Worm (Caenorhabditis elegans) whole organism, L2 larva: ENCODE data around the gene Y37D8A.8.

Experiments
- C34F6.9 ChIP-seq: fragments of 150-350 bp; optimal IDR thresholded peaks from 2 replicates; lab custom pipeline; 2014; ENCODE audit warnings: missing biosample characterization, missing genetic modification characterization
- R02D3.7 ChIP-seq: fragments of 150-350 bp; optimal IDR thresholded peaks from 2 replicates; lab custom pipeline; 2014; ENCODE audit warnings: missing biosample characterization, missing genetic modification characterization
- aly-2 ChIP-seq: fragments of 150-350 bp; optimal IDR thresholded peaks from 2 replicates; lab custom pipeline; 2014; ENCODE audit warnings: missing biosample characterization, missing genetic modification characterization
- ama-1 ChIP-seq: fragments of 150-350 bp; optimal IDR thresholded peaks from 2 replicates; lab custom pipeline; 2018; ENCODE audit warnings: inconsistent platforms
- blmp-1 ChIP-seq: sonication (generic microtip); optimal IDR thresholded peaks from 2 replicates; lab custom pipeline; 2017; ENCODE audit warnings: missing genetic modification characterization, mild to moderate bottlenecking, missing compliant biosample characterization, antibody characterized with exemption, moderate library complexity; ENCODE audit not compliant: insufficient read depth
- crh-2 ChIP-seq: sonication (generic microtip); optimal IDR thresholded peaks from 2 replicates; lab custom pipeline; 2017; ENCODE audit warnings: missing biosample characterization, missing genetic modification characterization
- dmd-4 ChIP-seq: sonication (generic microtip); optimal IDR thresholded peaks from 2 replicates; lab custom pipeline; 2017; ENCODE audit warnings: missing biosample characterization, missing genetic modification characterization
- elt-3 ChIP-seq: sonication (generic microtip); optimal IDR thresholded peaks from 2 replicates; lab custom pipeline; 2017; ENCODE audit warnings: missing biosample characterization, missing genetic modification characterization
- fos-1 ChIP-seq: fragments of 150-350 bp; optimal IDR thresholded peaks from 2 replicates; lab custom pipeline; 2014; ENCODE audit warnings: missing biosample characterization, missing genetic modification characterization
- gmeb-1 ChIP-seq: fragments of 150-350 bp; optimal IDR thresholded peaks from 2 replicates; lab custom pipeline; 2014; ENCODE audit warnings: missing biosample characterization, missing genetic modification characterization
- lin-11 ChIP-seq: fragments of 150-350 bp; sonication (generic microtip); optimal IDR thresholded peaks from 2 replicates; lab custom pipeline; 2014; ENCODE audit warnings: missing biosample characterization, missing genetic modification characterization, inconsistent platforms, mixed read lengths
- lin-13 ChIP-seq: fragments of 150-350 bp; optimal IDR thresholded peaks from 2 replicates; lab custom pipeline; 2014; ENCODE audit warnings: missing biosample characterization, missing genetic modification reagents, missing genetic modification characterization
- lin-39 ChIP-seq: fragments of 150-350 bp; optimal IDR thresholded peaks from 2 replicates; lab custom pipeline; 2014; ENCODE audit warnings: missing biosample characterization, missing genetic modification reagents, missing genetic modification characterization
- lsy-2 ChIP-seq, 2 experiments: fragments of 150-350 bp in 1 of 2; sonication (generic microtip) in 1 of 2; optimal IDR thresholded peaks; 2 replicates each; lab custom pipeline; 2014 to 2017; ENCODE audit warnings: missing biosample characterization in 2 of 2, missing genetic modification characterization in 2 of 2
- mbf-1 ChIP-seq: sonication (generic microtip); optimal IDR thresholded peaks from 2 replicates; lab custom pipeline; 2017; ENCODE audit warnings: missing biosample characterization, missing genetic modification characterization
- mdl-1 ChIP-seq, 2 experiments: fragments of 150-350 bp in 1 of 2; sonication (generic microtip) in 1 of 2; optimal IDR thresholded peaks; 2 replicates each; lab custom pipeline; 2017; ENCODE audit warnings: missing biosample characterization in 2 of 2, missing genetic modification characterization in 2 of 2
- nhr-10 ChIP-seq: sonication (generic microtip); optimal IDR thresholded peaks from 2 replicates; lab custom pipeline; 2017; ENCODE audit warnings: missing biosample characterization, missing genetic modification characterization
- nhr-11 ChIP-seq: fragments of 150-350 bp; optimal IDR thresholded peaks from 2 replicates; lab custom pipeline; 2014; ENCODE audit warnings: missing biosample characterization, missing genetic modification characterization
- nhr-129 ChIP-seq: fragments of 150-350 bp; optimal IDR thresholded peaks from 2 replicates; lab custom pipeline; 2014; ENCODE audit warnings: missing biosample characterization, missing genetic modification characterization
- nhr-23 ChIP-seq: fragments of 150-350 bp; optimal IDR thresholded peaks from 2 replicates; lab custom pipeline; 2014; ENCODE audit warnings: missing biosample characterization, missing genetic modification reagents, missing genetic modification characterization
- nhr-25 ChIP-seq: fragments of 150-350 bp; sonication (generic microtip); optimal IDR thresholded peaks from 3 replicates; lab custom pipeline; 2014; ENCODE audit warnings: missing biosample characterization, missing genetic modification characterization
- sem-4 ChIP-seq: fragments of 150-350 bp; optimal IDR thresholded peaks from 2 replicates; lab custom pipeline; 2014; ENCODE audit warnings: missing biosample characterization, missing genetic modification reagents, missing genetic modification characterization
- skn-1 ChIP-seq: sonication (generic microtip); optimal IDR thresholded peaks from 2 replicates; lab custom pipeline; 2017; ENCODE audit warnings: missing biosample characterization, missing genetic modification characterization
- sma-3 ChIP-seq: sonication (generic microtip); optimal IDR thresholded peaks from 2 replicates; lab custom pipeline; 2016; ENCODE audit warnings: missing genetic modification reagents, missing genetic modification characterization, missing compliant biosample characterization
- sma-9 ChIP-seq, 2 experiments: fragments of 150-350 bp in 1 of 2; sonication (generic microtip) in 1 of 2; optimal IDR thresholded peaks; 2 replicates each; lab custom pipeline; 2014 to 2016; ENCODE audit warnings: missing genetic modification characterization in 2 of 2, mild to moderate bottlenecking in 1 of 2, missing biosample characterization in 1 of 2, missing compliant biosample characterization in 1 of 2, missing genetic modification reagents in 1 of 2, moderate library complexity in 1 of 2
- unc-55 ChIP-seq: fragments of 150-350 bp; sonication (generic microtip); optimal IDR thresholded peaks from 3 replicates; lab custom pipeline; 2014; ENCODE audit warnings: missing biosample characterization, missing genetic modification reagents, missing genetic modification characterization
- unc-62 ChIP-seq: fragments of 150-350 bp; optimal IDR thresholded peaks from 2 replicates; lab custom pipeline; 2014; ENCODE audit warnings: missing biosample characterization, missing genetic modification reagents, missing genetic modification characterization
- zag-1 ChIP-seq: fragments of 150-350 bp; optimal IDR thresholded peaks from 2 replicates; lab custom pipeline; 2014; ENCODE audit warnings: missing biosample characterization, missing genetic modification characterization
- ztf-4 ChIP-seq: fragments of 150-350 bp; optimal IDR thresholded peaks from 2 replicates; lab custom pipeline; 2014; ENCODE audit warnings: missing biosample characterization, missing genetic modification characterization

The Y37D8A.8 gene

ce11 chrIII:12864648-12865047, at the start of gene Y37D8A.8:
TSS of gene Y37D8A.8 (plus strand) at chrIII:12864948.
- TF ChIP-seq nhr-11 (tag; lab: Kevin White, UChicago) (no peak), dmd-4 (no peak), zag-1 (tag; lab: Kevin White, UChicago) (no peak), aly-2 (tag; lab: Kevin White, UChicago) (no peak)

- TF ChIP-seq ama-1 (peak; percentile 11), R02D3.7 (tag; lab: Kevin White, UChicago) (peak; percentile 86), mbf-1 (tag; lab: Kevin White, UChicago) (no peak), nhr-25 (tag; lab: Kevin White, UChicago) (no peak), sem-4 (tag; lab: Kevin White, UChicago) (peak; percentile 4), unc-55 (peak; percentile 32), gmeb-1 (tag; lab: Kevin White, UChicago) (peak; percentile 31), C34F6.9 (tag; lab: Kevin White, UChicago) (peak; percentile 33), crh-2 (no peak), lsy-2 (tag; optimal IDR thresholded peaks at IDR 0.05; lab: Kevin White, UChicago) (peak; percentile 19 to 44)
These were observed 46.6 kb upstream of the Y37D8A.8 start, which contains the start of gene arx-5 for ce11 chrIII:12818050-12818738. TSS of gene arx-5 (minus strand) at chrIII:12818100.

- no peak for TF ChIP-seq dmd-4
- TF ChIP-seq sma-9 (GFP tag; optimal IDR thresholded peaks at IDR 0.05; lab: Kevin White, UChicago): no peak
- no peak for TF ChIP-seq sma-9 (tag; optimal IDR thresholded peaks at IDR 0.05; lab: Kevin White, UChicago)
- no peak for TF ChIP-seq blmp-1
These were observed 45.6 kb upstream of the Y37D8A.8 start for ce11 chrIII:12819148-12819547.

ce11 chrIII:12819909-12820308, 44.8 kb upstream of the Y37D8A.8 start, which contains the start of the genes Y37D8A.2 and Y37D8A.25:
TSS of gene Y37D8A.2 (plus strand) at chrIII:12820193.
TSS of gene Y37D8A.25 (minus strand) at chrIII:12820253.
- peak; percentile 1 for TF ChIP-seq nhr-129
- TF ChIP-seq ztf-4: no peak
- TF ChIP-seq nhr-25 (tag; lab: Kevin White, UChicago): no peak

- TF ChIP-seq lin-13 (peak; percentile 3), lsy-2 (tag; optimal IDR thresholded peaks at IDR 0.05; lab: Kevin White, UChicago) (peak in 1 of 2 experiments; percentile 47), unc-62 (GFP tag; lab: Kevin White, UChicago) (no peak), unc-55 (peak; percentile 46)
These were observed 43.4 kb upstream of the Y37D8A.8 start for ce11 chrIII:12821331-12821730.

ce11 chrIII:12822608-12823261, 42.0 kb upstream of the Y37D8A.8 start:
- no peak for TF ChIP-seq lin-39

- TF ChIP-seq nhr-23 (tag; lab: Kevin White, UChicago) (no peak), unc-55 (no peak), unc-62 (GFP tag; lab: Kevin White, UChicago) (no peak), elt-3 (tag; lab: Kevin White, UChicago) (no peak), lin-11 (tag; lab: Kevin White, UChicago) (no peak), ztf-4 (no peak), nhr-25 (tag; lab: Kevin White, UChicago) (no peak), zag-1 (tag; lab: Kevin White, UChicago) (no peak), mdl-1 (tag; optimal IDR thresholded peaks at IDR 0.05; lab: Kevin White, UChicago) (no peak)
These were observed 35.7 kb upstream of the Y37D8A.8 start, which contains the start of gene Y37D8A.3 for ce11 chrIII:12829068-12829467. TSS of gene Y37D8A.3 (plus strand) at chrIII:12829368.

- TF ChIP-seq fos-1 (tag; lab: Kevin White, UChicago) (peak; percentile 39), nhr-10 (tag; lab: Kevin White, UChicago) (no peak), nhr-11 (tag; lab: Kevin White, UChicago) (no peak), skn-1 (tag; lab: Kevin White, UChicago) (no peak), aly-2 (tag; lab: Kevin White, UChicago) (no peak), sma-3 (GFP tag; lab: Kevin White, UChicago) (no peak), nhr-25 (tag; lab: Kevin White, UChicago) (no peak), lin-11 (tag; lab: Kevin White, UChicago) (no peak), sma-9 (GFP tag; optimal IDR thresholded peaks at IDR 0.05; lab: Kevin White, UChicago) (peak; percentile 39), sma-9 (tag; optimal IDR thresholded peaks at IDR 0.05; lab: Kevin White, UChicago) (no peak)
These were observed 33.1 kb upstream of the Y37D8A.8 start for ce11 chrIII:12831696-12832095.
